Worm (Caenorhabditis elegans) whole organism, L4 larva: ENCODE measurements around the gene spsb-1.

Experiments used
- Y105C5A.15 ChIP-seq: fragments of 200-800 bp; sonication (Bioruptor generic); IDR thresholded peaks from 2 replicates; pipeline ENCODE4 v1.3.6; 2022; ENCODE audit warnings: missing genetic modification characterization, missing compliant biosample characterization
- aly-2 ChIP-seq: sonication (generic microtip); optimal IDR thresholded peaks from 2 replicates; lab custom pipeline; 2018; ENCODE audit warnings: missing biosample characterization, missing genetic modification characterization
- ama-1 ChIP-seq: fragments of 150-350 bp; optimal IDR thresholded peaks from 2 replicates; lab custom pipeline; 2014; ENCODE audit warnings: inconsistent platforms, mixed read lengths
- arid-1 ChIP-seq: fragments of 200-800 bp; sonication (Bioruptor generic); conservative IDR thresholded peaks from 2 replicates; pipeline ENCODE4 v1.3.6; 2022; ENCODE audit warnings: missing genetic modification reagents, missing genetic modification characterization, missing compliant biosample characterization
- ceh-20 ChIP-seq: fragments of 200-800 bp; sonication (Bioruptor generic); IDR thresholded peaks from 2 replicates; pipeline ENCODE4 v1.3.6; 2022; ENCODE audit warnings: missing genetic modification reagents, missing genetic modification characterization, missing compliant biosample characterization
- ceh-28 ChIP-seq: fragments of 150-350 bp; optimal IDR thresholded peaks from 2 replicates; lab custom pipeline; 2014; ENCODE audit warnings: missing biosample characterization, missing genetic modification reagents, missing genetic modification characterization
- ceh-62 ChIP-seq: sonication (generic microtip); optimal IDR thresholded peaks from 2 replicates; lab custom pipeline; 2017; ENCODE audit warnings: missing biosample characterization, missing genetic modification characterization
- ceh-82 ChIP-seq: sonication (generic microtip); optimal IDR thresholded peaks from 2 replicates; lab custom pipeline; 2017; ENCODE audit warnings: missing biosample characterization, missing genetic modification characterization
- ces-1 ChIP-seq: fragments of 150-350 bp; sonication (generic microtip); optimal IDR thresholded peaks from 4 replicates; lab custom pipeline; 2014; ENCODE audit warnings: missing biosample characterization, missing genetic modification reagents, missing genetic modification characterization
- cey-2 ChIP-seq: sonication (generic microtip); optimal IDR thresholded peaks from 3 replicates; lab custom pipeline; 2017; ENCODE audit warnings: missing genetic modification characterization, mild to moderate bottlenecking, missing compliant biosample characterization, antibody characterized with exemption, borderline replicate concordance; ENCODE audit not compliant: insufficient read depth
- dmd-6 ChIP-seq: fragments of 200-800 bp; sonication (Bioruptor generic); IDR thresholded peaks from 2 replicates; pipeline ENCODE4 v1.3.6; 2022; ENCODE audit warnings: missing genetic modification reagents, missing genetic modification characterization, missing compliant biosample characterization
- dmd-8 ChIP-seq: fragments of 200-800 bp; sonication (Bioruptor generic); IDR thresholded peaks from 2 replicates; pipeline ENCODE4 v1.3.6; 2022; ENCODE audit warnings: missing genetic modification characterization, missing compliant biosample characterization
- dpl-1 ChIP-seq: fragments of 150-350 bp; optimal IDR thresholded peaks from 2 replicates; lab custom pipeline; 2014; ENCODE audit warnings: missing biosample characterization, missing genetic modification reagents, missing genetic modification characterization
- dve-1 ChIP-seq: sonication (generic microtip); optimal IDR thresholded peaks from 2 replicates; lab custom pipeline; 2017; ENCODE audit warnings: antibody characterized with exemption, mild to moderate bottlenecking, missing genetic modification characterization, missing compliant biosample characterization; ENCODE audit not compliant: insufficient read depth
- egl-43 ChIP-seq: fragments of 200-800 bp; sonication (Bioruptor generic); IDR thresholded peaks from 2 replicates; pipeline ENCODE4 v1.3.6; 2022; ENCODE audit warnings: missing genetic modification reagents, missing genetic modification characterization, missing compliant biosample characterization
- hlh-11 ChIP-seq: fragments of 200-800 bp; sonication (Bioruptor generic); optimal IDR thresholded peaks from 2 replicates; lab custom pipeline; 2018; ENCODE audit warnings: mild to moderate bottlenecking, missing genetic modification characterization, missing compliant biosample characterization
- hlh-30 ChIP-seq: sonication (generic microtip); optimal IDR thresholded peaks from 2 replicates; lab custom pipeline; 2017; ENCODE audit warnings: antibody characterized with exemption, mild to moderate bottlenecking, missing genetic modification characterization, missing compliant biosample characterization; ENCODE audit not compliant: insufficient read depth
- hmg-1.1 ChIP-seq: fragments of 200-800 bp; sonication (Bioruptor generic); IDR thresholded peaks from 2 replicates; pipeline ENCODE4 v1.3.6; 2022; ENCODE audit warnings: missing genetic modification reagents, missing genetic modification characterization, missing compliant biosample characterization
- jun-1 ChIP-seq: fragments of 150-350 bp; optimal IDR thresholded peaks from 2 replicates; lab custom pipeline; 2014; ENCODE audit warnings: missing biosample characterization, missing genetic modification reagents, missing genetic modification characterization
- lin-1 ChIP-seq: fragments of 200-800 bp; sonication (Bioruptor generic); IDR thresholded peaks from 2 replicates; pipeline ENCODE4 v1.3.6; 2022; ENCODE audit warnings: missing genetic modification reagents, missing genetic modification characterization, missing compliant biosample characterization
- lin-13 ChIP-seq: fragments of 150-350 bp; optimal IDR thresholded peaks from 2 replicates; lab custom pipeline; 2014; ENCODE audit warnings: missing biosample characterization, missing genetic modification reagents, missing genetic modification characterization
- lin-29 ChIP-seq: fragments of 200-800 bp; sonication (Bioruptor generic); IDR thresholded peaks from 2 replicates; pipeline ENCODE4 v1.3.6; 2022; ENCODE audit warnings: missing genetic modification reagents, missing genetic modification characterization, missing compliant biosample characterization
- lsy-2 ChIP-seq, 2 experiments: fragments of 150-350 bp in 1 of 2; sonication (generic microtip) in 1 of 2; optimal IDR thresholded peaks; 2 replicates each; lab custom pipeline; 2014 to 2017; ENCODE audit warnings: missing biosample characterization in 2 of 2, missing genetic modification characterization in 2 of 2
- mdl-1 ChIP-seq, 2 experiments: fragments of 150-350 bp in 1 of 2; sonication (generic microtip) in 1 of 2; optimal IDR thresholded peaks; 2 replicates each; lab custom pipeline; 2014 to 2017; ENCODE audit warnings: missing biosample characterization in 2 of 2, missing genetic modification characterization in 2 of 2
- mep-1 ChIP-seq: fragments of 150-350 bp; sonication (generic microtip); optimal IDR thresholded peaks from 3 replicates; lab custom pipeline; 2014; ENCODE audit warnings: missing biosample characterization, missing genetic modification characterization
- mes-2 ChIP-seq: sonication (generic microtip); optimal IDR thresholded peaks from 2 replicates; lab custom pipeline; 2016; ENCODE audit warnings: missing genotype, mild to moderate bottlenecking, missing genetic modification characterization, missing compliant biosample characterization; ENCODE audit not compliant: poor library complexity, severe bottlenecking
- nhr-25 ChIP-seq: sonication (generic microtip); optimal IDR thresholded peaks from 2 replicates; lab custom pipeline; 2017; ENCODE audit warnings: missing genetic modification characterization, mild to moderate bottlenecking, missing compliant biosample characterization, antibody characterized with exemption, moderate library complexity, borderline replicate concordance; ENCODE audit not compliant: insufficient read depth
- nhr-28 ChIP-seq: fragments of 150-350 bp; optimal IDR thresholded peaks from 2 replicates; lab custom pipeline; 2014; ENCODE audit warnings: missing biosample characterization, missing genetic modification characterization
- nhr-41 ChIP-seq: fragments of 200-800 bp; sonication (Bioruptor generic); IDR thresholded peaks from 2 replicates; pipeline ENCODE4 v1.3.6; 2022; ENCODE audit warnings: missing genetic modification reagents, missing genetic modification characterization, missing compliant biosample characterization
- nhr-48 ChIP-seq: sonication (generic microtip); optimal IDR thresholded peaks from 2 replicates; lab custom pipeline; 2016; ENCODE audit warnings: mild to moderate bottlenecking, missing genetic modification characterization, missing compliant biosample characterization
- nhr-77 ChIP-seq: fragments of 150-350 bp; optimal IDR thresholded peaks from 2 replicates; lab custom pipeline; 2014; ENCODE audit warnings: missing biosample characterization, missing genetic modification characterization
- pha-4 ChIP-seq, 2 experiments: fragments of 150-350 bp in 1 of 2; fragments of 200-800 bp in 1 of 2; sonication (Bioruptor generic) in 1 of 2; IDR thresholded peaks in 1 of 2; optimal IDR thresholded peaks in 1 of 2; 2 replicates each; pipeline versions ENCODE4 v1.3.6 to Lab custom; 2014 to 2022; ENCODE audit warnings: missing genetic modification characterization in 2 of 2, missing genetic modification reagents in 2 of 2, missing biosample characterization in 1 of 2, missing compliant biosample characterization in 1 of 2
- saeg-2 ChIP-seq: fragments of 200-800 bp; sonication (Bioruptor generic); IDR thresholded peaks from 2 replicates; pipeline ENCODE4 v1.3.6; 2022; ENCODE audit warnings: missing genetic modification reagents, missing genetic modification characterization, missing compliant biosample characterization
- snpc-1.2 ChIP-seq: fragments of 200-800 bp; sonication (Bioruptor generic); IDR thresholded peaks from 2 replicates; pipeline ENCODE4 v1.3.6; 2022; ENCODE audit warnings: missing genetic modification reagents, missing genetic modification characterization, missing compliant biosample characterization
- spr-1 ChIP-seq: sonication (generic microtip); optimal IDR thresholded peaks from 2 replicates; lab custom pipeline; 2016; ENCODE audit warnings: mild to moderate bottlenecking, missing genetic modification characterization, missing compliant biosample characterization
- spr-3 ChIP-seq: fragments of 200-800 bp; sonication (Bioruptor generic); optimal IDR thresholded peaks from 2 replicates; lab custom pipeline; 2018; ENCODE audit warnings: mild to moderate bottlenecking, missing genetic modification characterization, missing compliant biosample characterization
- tag-97 ChIP-seq: fragments of 200-800 bp; sonication (Bioruptor generic); IDR thresholded peaks from 2 replicates; pipeline ENCODE4 v1.3.6; 2022; ENCODE audit warnings: missing genetic modification characterization, missing compliant biosample characterization
- unc-62 ChIP-seq, 3 experiments: fragments of 150-350 bp in 1 of 3; sonication (generic microtip); optimal IDR thresholded peaks in 2 of 3; peaks in 1 of 3; 1 replicate in 1 of 3; 2 replicates in 2 of 3; lab custom pipeline; 2014 to 2017; ENCODE audit warnings: missing biosample characterization in 3 of 3, missing genetic modification characterization in 3 of 3, missing genetic modification reagents in 3 of 3, missing genotype in 1 of 3
- zfp-2 ChIP-seq: sonication (generic microtip); optimal IDR thresholded peaks from 2 replicates; lab custom pipeline; 2016; ENCODE audit warnings: mild to moderate bottlenecking, missing genetic modification characterization, missing compliant biosample characterization
- zip-11 ChIP-seq: fragments of 200-800 bp; sonication (Bioruptor generic); IDR thresholded peaks from 2 replicates; pipeline ENCODE4 v1.3.6; 2022; ENCODE audit warnings: missing genetic modification characterization, missing compliant biosample characterization
- zip-2 ChIP-seq: fragments of 150-350 bp; optimal IDR thresholded peaks from 2 replicates; lab custom pipeline; 2014; ENCODE audit warnings: missing biosample characterization, missing genetic modification characterization

The spsb-1 gene

DNA sequence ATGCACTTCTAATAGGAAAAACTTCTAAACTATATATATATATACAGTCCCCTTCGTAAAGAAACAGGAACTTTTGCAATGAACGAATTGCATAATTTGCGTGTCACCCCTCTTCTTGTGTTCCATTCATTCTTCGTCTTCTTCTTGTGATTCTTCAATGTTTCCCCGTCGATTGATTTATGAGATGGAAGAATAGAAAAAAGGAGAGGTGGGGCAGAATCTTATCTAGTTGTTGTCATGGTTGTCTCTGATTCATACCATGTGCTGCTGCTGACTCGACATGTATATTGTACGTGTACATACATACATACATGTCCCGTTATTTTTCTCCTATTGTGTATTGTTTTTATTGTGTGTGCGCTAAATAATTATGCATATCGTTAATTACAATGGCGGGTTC lies 69.4 kb downstream of the spsb-1 start:
- no peak for TF ChIP-seq ceh-20 (GFP tag; lab: Robert Waterston, UW)
- no peak for TF ChIP-seq zip-2
- no peak for TF ChIP-seq tag-97 (GFP tag; lab: Robert Waterston, UW)
- TF ChIP-seq zip-11 (GFP tag; lab: Robert Waterston, UW): no peak
- TF ChIP-seq mdl-1 (tag; optimal IDR thresholded peaks at IDR 0.05; lab: Kevin White, UChicago): peak in 1 of 2 experiments; percentile 51
- no peak for TF ChIP-seq lin-1 (GFP tag; lab: Robert Waterston, UW)
- no peak for TF ChIP-seq nhr-41 (GFP tag; lab: Robert Waterston, UW)
- no peak for TF ChIP-seq dpl-1 (GFP tag; lab: Kevin White, UChicago)
- TF ChIP-seq zfp-2: no peak
- TF ChIP-seq mes-2 (tag; lab: Kevin White, UChicago): peak; percentile 11
- TF ChIP-seq aly-2 (tag; lab: Kevin White, UChicago): no peak
- no peak for TF ChIP-seq nhr-28 (tag; lab: Kevin White, UChicago)
- TF ChIP-seq ces-1 (GFP tag; lab: Kevin White, UChicago): no peak
- no peak for TF ChIP-seq saeg-2 (GFP tag; lab: Robert Waterston, UW)
- TF ChIP-seq ceh-62 (tag; lab: Kevin White, UChicago): no peak
- no peak for TF ChIP-seq cey-2 (tag; lab: Kevin White, UChicago)
- peak in 1 of 2 experiments; percentile 51 for TF ChIP-seq unc-62 (GFP tag; optimal IDR thresholded peaks at IDR 0.05 in 1 of 2; lab: Kevin White, UChicago)
- no peak for TF ChIP-seq unc-62 (tag; optimal IDR thresholded peaks at IDR 0.05; lab: Kevin White, UChicago)
- peak; percentile 21 for TF ChIP-seq mep-1 (tag; lab: Kevin White, UChicago)
- peak; percentile 18 for TF ChIP-seq hlh-30 (tag; lab: Kevin White, UChicago)
- no peak for TF ChIP-seq jun-1
- TF ChIP-seq lin-29 (GFP tag; lab: Robert Waterston, UW): no peak
- no peak for TF ChIP-seq spr-1 (tag; lab: Kevin White, UChicago)
- TF ChIP-seq nhr-25: no peak
- no peak for TF ChIP-seq dmd-8
- TF ChIP-seq arid-1 (GFP tag; lab: Robert Waterston, UW): no peak
- no peak for TF ChIP-seq spr-3
- TF ChIP-seq ama-1 (lab: Kevin White, UChicago): no peak
- no peak for TF ChIP-seq Y105C5A.15 (GFP tag; lab: Robert Waterston, UW)
- no peak for TF ChIP-seq pha-4 (GFP tag; IDR thresholded peaks at IDR 0.05; lab: Robert Waterston, UW)
- TF ChIP-seq pha-4 (tag; optimal IDR thresholded peaks at IDR 0.05; lab: Kevin White, UChicago): no peak
- TF ChIP-seq ceh-82 (tag; lab: Kevin White, UChicago): no peak
- no peak for TF ChIP-seq ceh-28 (tag; lab: Kevin White, UChicago)
- no peak for TF ChIP-seq egl-43 (GFP tag; lab: Robert Waterston, UW)

DNA sequence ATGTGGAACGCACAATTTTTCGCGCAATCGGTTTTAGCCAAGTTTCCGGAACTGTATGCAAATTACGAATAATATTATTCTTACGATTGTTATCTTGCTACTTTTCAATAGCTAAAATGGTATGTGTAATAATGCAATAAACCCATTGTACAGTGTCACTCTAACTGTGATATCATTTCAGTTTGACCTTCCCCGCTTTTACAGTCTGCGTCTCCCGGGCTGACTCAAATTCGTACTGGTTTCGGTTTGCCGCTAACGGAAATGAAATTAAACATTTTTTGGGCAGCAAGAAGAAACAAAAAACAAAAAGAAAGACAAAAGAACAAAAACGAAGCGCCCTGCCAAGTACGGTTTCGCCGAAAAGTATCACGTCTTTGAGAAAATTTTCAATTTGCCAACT lies 70.0 kb downstream of the spsb-1 start:
- TF ChIP-seq dve-1 (peak; percentile 50), dmd-6 (GFP tag; lab: Robert Waterston, UW) (peak; percentile 38; the same call in 1 of the 2 replicates), lin-13 (GFP tag; lab: Kevin White, UChicago) (no peak), zfp-2 (no peak), snpc-1.2 (GFP tag; lab: Robert Waterston, UW) (no peak), hlh-11 (peak; percentile 16), hmg-1.1 (GFP tag; lab: Robert Waterston, UW) (peak; percentile 40; the same call in 1 of the 2 replicates), nhr-48 (peak; percentile 6), unc-62 (GFP tag; optimal IDR thresholded peaks at IDR 0.05 in 1 of 2; lab: Kevin White, UChicago) (peak in 1 of 2 experiments; percentile 68), unc-62 (tag; optimal IDR thresholded peaks at IDR 0.05; lab: Kevin White, UChicago) (no peak), nhr-77 (tag; lab: Kevin White, UChicago) (peak; percentile 20), mes-2 (tag; lab: Kevin White, UChicago) (peak; percentile 19), lsy-2 (tag; optimal IDR thresholded peaks at IDR 0.05; lab: Kevin White, UChicago) (peak in 1 of 2 experiments; percentile 24), nhr-28 (tag; lab: Kevin White, UChicago) (peak; percentile 63)
- TF ChIP-seq, all 104 proteins: peak for 10
